Fruit fly (Drosophila melanogaster): ENCODE data around the gene side-VII.

Gene side-VII

dm6 chr3R:9771519-9771972 is 31.8 kb upstream of the side-VII start, which contains the start of gene CG9471 (continued):
- TF ChIP-seq CG6683 (GFP tag; optimal IDR thresholded peaks at IDR 0.05) (peak; percentile 85), Six4 (GFP tag; optimal IDR thresholded peaks at IDR 0.05) (peak; percentile 88), rib (GFP tag; IDR thresholded peaks at IDR 0.05) (peak; percentile 81), shn (GFP tag; optimal IDR thresholded peaks at IDR 0.05) (peak; percentile 79), Chrac-16 (GFP tag; optimal IDR thresholded peaks at IDR 0.05) (peak; percentile 92), CG2120 (GFP tag; optimal IDR thresholded peaks at IDR 0.05) (peak; percentile 96), Lhr (GFP tag; optimal IDR thresholded peaks at IDR 0.05) (peak; percentile 34), CG1832 (GFP tag; optimal IDR thresholded peaks at IDR 0.05) (no peak), Ets65A (GFP tag) (peak; percentile 97), fd96Cb (tag; optimal IDR thresholded peaks at IDR 0.05) (peak; percentile 92), fru (optimal IDR thresholded peaks at IDR 0.05) (no peak), MTF-1 (GFP tag; optimal IDR thresholded peaks at IDR 0.05; ENCODE audit: borderline replicate concordance) (peak; percentile 64), E2f1 (GFP tag; IDR thresholded peaks at IDR 0.05) (peak; percentile 91), CG3407 (GFP tag; optimal IDR thresholded peaks at IDR 0.05) (peak; percentile 75), psq (GFP tag; optimal IDR thresholded peaks at IDR 0.05) (peak; percentile 57), pb (GFP tag; optimal IDR thresholded peaks at IDR 0.05) (peak; percentile 73), zen2 (GFP tag; IDR thresholded peaks at IDR 0.05; ENCODE audit: partially characterized antibody) (no peak), nerfin-2 (GFP tag; IDR thresholded peaks at IDR 0.05; ENCODE audit: partially characterized antibody) (no peak), CG10274 (GFP tag; optimal IDR thresholded peaks at IDR 0.05) (peak; percentile 64), ham (GFP tag; IDR thresholded peaks at IDR 0.05) (peak; percentile 71; the same call in 1 of the 2 replicates), az2 (GFP tag; optimal IDR thresholded peaks at IDR 0.05) (peak; percentile 93), salm (tag; optimal IDR thresholded peaks at IDR 0.05) (peak; percentile 87), tll (GFP tag; optimal IDR thresholded peaks at IDR 0.05) (no peak), wor (GFP tag; IDR thresholded peaks at IDR 0.05) (peak; percentile 83), org-1 (GFP tag; optimal IDR thresholded peaks at IDR 0.05) (peak; percentile 82), CG9437 (GFP tag; optimal IDR thresholded peaks at IDR 0.05) (peak; percentile 82), otp (GFP tag; IDR thresholded peaks at IDR 0.05) (peak; percentile 85; the same call in 2 of the 3 replicates), CG14860 (GFP tag; IDR thresholded peaks at IDR 0.05; ENCODE audit: partially characterized antibody) (no peak), dpn (GFP tag; optimal IDR thresholded peaks at IDR 0.05) (peak; percentile 90 to 93), Adf1 (GFP tag; IDR thresholded peaks at IDR 0.05) (peak; percentile 71), luna (GFP tag; optimal IDR thresholded peaks at IDR 0.05) (peak; percentile 72), bowl (GFP tag; IDR thresholded peaks at IDR 0.05) (peak; percentile 85), CG3281 (GFP tag; optimal IDR thresholded peaks at IDR 0.05) (peak; percentile 93), fu2 (GFP tag; optimal IDR thresholded peaks at IDR 0.05) (peak; percentile 90), Dad (GFP tag; optimal IDR thresholded peaks at IDR 0.05) (peak; percentile 75), sc (optimal IDR thresholded peaks at IDR 0.05) (no peak), sc (GFP tag; optimal IDR thresholded peaks at IDR 0.05) (peak; percentile 78), CG12744 (GFP tag; optimal IDR thresholded peaks at IDR 0.05) (peak; percentile 83), CG31224 (GFP tag; IDR thresholded peaks at IDR 0.05) (peak; percentile 83), ro (GFP tag; IDR thresholded peaks at IDR 0.05) (peak; percentile 74), CG42726 (GFP tag; IDR thresholded peaks at IDR 0.05; ENCODE audit: partially characterized antibody) (no peak), tgo (GFP tag; IDR thresholded peaks at IDR 0.05) (peak; percentile 92), sr (GFP tag; IDR thresholded peaks at IDR 0.05) (peak; percentile 48; the same call in 1 of the 3 replicates), fd64A (GFP tag; optimal IDR thresholded peaks at IDR 0.05) (peak; percentile 41), CG16863 (GFP tag; optimal IDR thresholded peaks at IDR 0.05) (peak; percentile 86), CG1647 (GFP tag; optimal IDR thresholded peaks at IDR 0.05) (peak; percentile 85), Atf6 (GFP tag; IDR thresholded peaks at IDR 0.05) (peak; percentile 94), kay (GFP tag; optimal IDR thresholded peaks at IDR 0.05) (peak; percentile 80), schlank (tag; optimal IDR thresholded peaks at IDR 0.05) (peak; percentile 84), CG7987 (GFP tag; optimal IDR thresholded peaks at IDR 0.05) (peak; percentile 80), amos (GFP tag; IDR thresholded peaks at IDR 0.05; ENCODE audit: partially characterized antibody) (no peak)

Data from whole organism, embryonic.